Fruit fly (Drosophila melanogaster) whole organism, embryonic: ENCODE results near the gene RAF2.

Experiments used
- BEAF-32 ChIP-seq: fragments of 200-800 bp; sonication (Bioruptor generic); optimal IDR thresholded peaks from 3 replicates; lab custom pipeline; 2017; ENCODE audit warnings: missing biosample characterization, missing genetic modification characterization, mild to moderate bottlenecking, moderate library complexity, missing genetic modification reagents
- CG12104 ChIP-seq: fragments of 200-800 bp; sonication (Bioruptor generic); optimal IDR thresholded peaks from 3 replicates; lab custom pipeline; 2016; ENCODE audit warnings: missing biosample characterization, missing genetic modification characterization
- CG12391 ChIP-seq: fragments of 200-800 bp; sonication (Bioruptor generic); optimal IDR thresholded peaks from 3 replicates; lab custom pipeline; 2018; ENCODE audit warnings: missing biosample characterization, mild to moderate bottlenecking, missing genetic modification characterization, moderate library complexity
- CG13424 ChIP-seq: fragments of 200-800 bp; sonication (Bioruptor generic); optimal IDR thresholded peaks from 2 replicates; lab custom pipeline; 2019; ENCODE audit warnings: missing biosample characterization, mild to moderate bottlenecking, missing genetic modification characterization, moderate library complexity
- CG15269 ChIP-seq: fragments of 200-800 bp; sonication (Bioruptor generic); optimal IDR thresholded peaks from 2 replicates; lab custom pipeline; 2018; ENCODE audit warnings: missing biosample characterization, mild to moderate bottlenecking, missing genetic modification characterization, moderate library complexity
- CG1603 ChIP-seq: fragments of 200-800 bp; sonication (Bioruptor generic); optimal IDR thresholded peaks from 2 replicates; lab custom pipeline; 2019; ENCODE audit warnings: missing biosample characterization, mild to moderate bottlenecking, missing genetic modification characterization, moderate library complexity
- CG16813 ChIP-seq: fragments of 200-800 bp; sonication (Bioruptor generic); IDR thresholded peaks from 3 replicates; pipeline ENCODE4 v1.3.6; 2022; ENCODE audit warnings: missing biosample characterization, missing genetic modification characterization; ENCODE audit not compliant: partially characterized antibody
- CG16815 ChIP-seq: fragments of 200-800 bp; sonication (Bioruptor generic); optimal IDR thresholded peaks from 3 replicates; lab custom pipeline; 2017; ENCODE audit warnings: missing biosample characterization, mild to moderate bottlenecking, missing genetic modification characterization
- CG17359 ChIP-seq: fragments of 200-800 bp; sonication (Bioruptor generic); optimal IDR thresholded peaks from 3 replicates; lab custom pipeline; 2018; ENCODE audit warnings: missing biosample characterization, mild to moderate bottlenecking, missing genetic modification characterization, moderate library complexity
- CG17361 ChIP-seq: fragments of 200-800 bp; sonication (Bioruptor generic); IDR thresholded peaks from 3 replicates; pipeline ENCODE4 v1.3.6; 2022; ENCODE audit warnings: missing biosample characterization, missing genetic modification characterization
- CG18476 ChIP-seq: fragments of 200-800 bp; sonication (Bioruptor generic); optimal IDR thresholded peaks from 2 replicates; lab custom pipeline; 2016; ENCODE audit warnings: missing biosample characterization, mild to moderate bottlenecking, missing genetic modification characterization
- CG2712 ChIP-seq: fragments of 200-800 bp; optimal IDR thresholded peaks from 3 replicates; lab custom pipeline; 2019; ENCODE audit warnings: missing biosample characterization, mild to moderate bottlenecking, missing genetic modification characterization, moderate library complexity
- CG30403 ChIP-seq: fragments of 200-800 bp; sonication (Bioruptor generic); optimal IDR thresholded peaks from 3 replicates; lab custom pipeline; 2016; ENCODE audit warnings: missing biosample characterization, missing genetic modification characterization
- CG32772 ChIP-seq: fragments of 200-800 bp; sonication (Bioruptor generic); IDR thresholded peaks from 2 replicates; pipeline ENCODE4 v1.3.6; 2022; ENCODE audit warnings: missing biosample characterization, missing genetic modification characterization
- CG6765 ChIP-seq: fragments of 200-800 bp; sonication (Bioruptor generic); optimal IDR thresholded peaks from 3 replicates; lab custom pipeline; 2017; ENCODE audit warnings: missing biosample characterization, mild to moderate bottlenecking, missing genetic modification characterization
- CG7839 ChIP-seq: fragments of 200-800 bp; sonication (Bioruptor generic); optimal IDR thresholded peaks from 3 replicates; lab custom pipeline; 2018; ENCODE audit warnings: missing biosample characterization, mild to moderate bottlenecking, missing genetic modification characterization, moderate library complexity
- CoRest ChIP-seq: fragments of 200-800 bp; sonication (Bioruptor generic); optimal IDR thresholded peaks from 3 replicates; lab custom pipeline; 2018; ENCODE audit warnings: missing biosample characterization, mild to moderate bottlenecking, missing genetic modification characterization, moderate library complexity
- Dip2 ChIP-seq: fragments of 200-800 bp; sonication (Bioruptor generic); IDR thresholded peaks from 2 replicates; pipeline ENCODE4 v1.3.6; 2022; ENCODE audit warnings: missing biosample characterization, missing genetic modification characterization
- HLH3B ChIP-seq: fragments of 200-800 bp; sonication (Bioruptor generic); IDR thresholded peaks from 2 replicates; pipeline ENCODE4 v1.3.6; 2022; ENCODE audit warnings: missing biosample characterization, missing genetic modification characterization
- Hr78 ChIP-seq, 2 experiments: fragments of 200-800 bp in 1 of 2; fragments of >200 bp in 1 of 2; sonication (Bioruptor generic) in 1 of 2; optimal IDR thresholded peaks; 2 replicates each; lab custom pipeline; 2017 to 2019; ENCODE audit warnings: missing biosample characterization in 2 of 2, missing genetic modification characterization in 2 of 2, mild to moderate bottlenecking in 1 of 2, moderate library complexity in 1 of 2
- MBD-R2 ChIP-seq: fragments of 200-800 bp; sonication (Bioruptor generic); IDR thresholded peaks from 2 replicates; pipeline ENCODE4 v1.3.6; 2022; ENCODE audit warnings: missing biosample characterization, missing genetic modification characterization
- Max ChIP-seq: fragments of 200-800 bp; sonication (Bioruptor generic); optimal IDR thresholded peaks from 2 replicates; lab custom pipeline; 2016; ENCODE audit warnings: missing biosample characterization, mild to moderate bottlenecking, missing genetic modification characterization
- Med ChIP-seq: fragments of 200-800 bp; sonication (Bioruptor generic); peaks from one replicate; lab custom pipeline; 2016; ENCODE audit warnings: missing biosample characterization, missing genetic modification characterization, mild to moderate bottlenecking, inconsistent platforms, moderate library complexity
- Rfx ChIP-seq: fragments of 200-800 bp; sonication (Bioruptor generic); IDR thresholded peaks from 2 replicates; pipeline ENCODE4 v1.3.6; 2022; ENCODE audit warnings: missing biosample characterization, missing genetic modification characterization
- Sox102F ChIP-seq: fragments of 200-800 bp; sonication (Bioruptor generic); optimal IDR thresholded peaks from 2 replicates; lab custom pipeline; 2018; ENCODE audit warnings: missing biosample characterization, mild to moderate bottlenecking, missing genetic modification characterization, moderate library complexity
- Spps ChIP-seq: fragments of 200-800 bp; sonication (Bioruptor generic); optimal IDR thresholded peaks from 2 replicates; lab custom pipeline; 2018; ENCODE audit warnings: missing biosample characterization, mild to moderate bottlenecking, missing genetic modification characterization
- Trl ChIP-seq, 3 experiments: fragments of >200 bp in 2 of 3; fragments of 200-800 bp in 1 of 3; sonication (Bioruptor generic) in 1 of 3; optimal IDR thresholded peaks; 2 replicates in 1 of 3; 3 replicates in 2 of 3; lab custom pipeline; 2016 to 2017; ENCODE audit warnings: missing biosample characterization in 1 of 3, missing genetic modification characterization in 1 of 3
- az2 ChIP-seq: fragments of 200-800 bp; sonication (Bioruptor generic); optimal IDR thresholded peaks from 3 replicates; lab custom pipeline; 2016; ENCODE audit warnings: missing biosample characterization, missing genetic modification characterization
- ci ChIP-seq: fragments of 200-800 bp; sonication (Bioruptor generic); IDR thresholded peaks from 3 replicates; pipeline ENCODE4 v1.3.6; 2022; ENCODE audit warnings: missing biosample characterization, missing genetic modification characterization
- corto ChIP-seq: fragments of 200-800 bp; sonication (Bioruptor generic); optimal IDR thresholded peaks from 2 replicates; lab custom pipeline; 2016; ENCODE audit warnings: missing biosample characterization, mild to moderate bottlenecking, missing genetic modification characterization, moderate library complexity
- dmrt99B ChIP-seq: fragments of 200-800 bp; sonication (Bioruptor generic); optimal IDR thresholded peaks from 2 replicates; lab custom pipeline; 2018; ENCODE audit warnings: missing biosample characterization, mild to moderate bottlenecking, missing genetic modification characterization, moderate library complexity
- esg ChIP-seq: fragments of 200-800 bp; sonication (Bioruptor generic); conservative IDR thresholded peaks from 2 replicates; pipeline ENCODE4 v1.3.6; 2022; ENCODE audit warnings: missing biosample characterization, missing genetic modification characterization
- ewg ChIP-seq: fragments of 200-800 bp; sonication (Bioruptor generic); optimal IDR thresholded peaks from 3 replicates; lab custom pipeline; 2017; ENCODE audit warnings: mild to moderate bottlenecking, missing biosample characterization, missing genetic modification reagents, missing genetic modification characterization
- fd96Cb ChIP-seq: fragments of 200-800 bp; sonication (Bioruptor generic); optimal IDR thresholded peaks from 2 replicates; lab custom pipeline; 2018; ENCODE audit warnings: missing biosample characterization, mild to moderate bottlenecking, missing genetic modification characterization, moderate library complexity
- gsb-n ChIP-seq: fragments of 200-800 bp; sonication (Bioruptor generic); optimal IDR thresholded peaks from 3 replicates; lab custom pipeline; 2018; ENCODE audit warnings: missing biosample characterization, mild to moderate bottlenecking, missing genetic modification characterization
- ind ChIP-seq: fragments of 200-800 bp; sonication (Bioruptor generic); optimal IDR thresholded peaks from 3 replicates; lab custom pipeline; 2016; ENCODE audit warnings: missing biosample characterization, missing genetic modification characterization
- klu ChIP-seq: fragments of 200-800 bp; sonication (Bioruptor generic); IDR thresholded peaks from 2 replicates; pipeline ENCODE4 v1.3.6; 2022; ENCODE audit warnings: missing biosample characterization, missing genetic modification characterization
- lmd ChIP-seq: fragments of 200-800 bp; sonication (Bioruptor generic); IDR thresholded peaks from 2 replicates; pipeline ENCODE4 v1.3.6; 2022; ENCODE audit warnings: missing biosample characterization, missing genetic modification characterization
- lola ChIP-seq, 3 experiments: fragments of >200 bp in 2 of 3; fragments of 200-800 bp in 1 of 3; sonication (Bioruptor generic) in 1 of 3; optimal IDR thresholded peaks; 2 replicates each; lab custom pipeline; 2017 to 2019; ENCODE audit warnings: missing biosample characterization in 3 of 3, missing genetic modification characterization in 3 of 3, mild to moderate bottlenecking in 1 of 3, moderate library complexity in 1 of 3
- mam ChIP-seq: fragments of 200-800 bp; sonication (Bioruptor generic); optimal IDR thresholded peaks from 3 replicates; lab custom pipeline; 2016; ENCODE audit warnings: missing biosample characterization, missing genetic modification characterization
- mirr ChIP-seq: fragments of 200-800 bp; sonication (Bioruptor generic); optimal IDR thresholded peaks from 3 replicates; lab custom pipeline; 2018; ENCODE audit warnings: missing biosample characterization, mild to moderate bottlenecking, missing genetic modification characterization
- nmo ChIP-seq: fragments of 200-800 bp; sonication (Bioruptor generic); optimal IDR thresholded peaks from 2 replicates; lab custom pipeline; 2018; ENCODE audit warnings: missing biosample characterization, mild to moderate bottlenecking, missing genetic modification characterization, moderate library complexity
- pros ChIP-seq: fragments of 200-800 bp; sonication (Bioruptor generic); optimal IDR thresholded peaks from 3 replicates; lab custom pipeline; 2019; ENCODE audit warnings: missing biosample characterization, mild to moderate bottlenecking, missing genetic modification characterization, moderate library complexity
- row ChIP-seq: fragments of 200-800 bp; sonication (Bioruptor generic); IDR thresholded peaks from 3 replicates; pipeline ENCODE4 v1.3.6; 2022; ENCODE audit warnings: missing biosample characterization, missing genetic modification characterization
- sim ChIP-seq: fragments of 200-800 bp; sonication (Bioruptor generic); IDR thresholded peaks from 2 replicates; pipeline ENCODE4 v1.3.6; 2022; ENCODE audit warnings: missing biosample characterization, missing genetic modification characterization
- unc-4 ChIP-seq: fragments of 200-800 bp; sonication (Bioruptor generic); IDR thresholded peaks from 2 replicates; pipeline ENCODE4 v1.3.6; 2022; ENCODE audit warnings: missing biosample characterization, missing genetic modification characterization; ENCODE audit not compliant: partially characterized antibody
- wor ChIP-seq: fragments of 200-800 bp; sonication (Bioruptor generic); IDR thresholded peaks from 2 replicates; pipeline ENCODE4 v1.3.6; 2022; ENCODE audit warnings: missing biosample characterization, missing genetic modification characterization

The RAF2 gene

DNA sequence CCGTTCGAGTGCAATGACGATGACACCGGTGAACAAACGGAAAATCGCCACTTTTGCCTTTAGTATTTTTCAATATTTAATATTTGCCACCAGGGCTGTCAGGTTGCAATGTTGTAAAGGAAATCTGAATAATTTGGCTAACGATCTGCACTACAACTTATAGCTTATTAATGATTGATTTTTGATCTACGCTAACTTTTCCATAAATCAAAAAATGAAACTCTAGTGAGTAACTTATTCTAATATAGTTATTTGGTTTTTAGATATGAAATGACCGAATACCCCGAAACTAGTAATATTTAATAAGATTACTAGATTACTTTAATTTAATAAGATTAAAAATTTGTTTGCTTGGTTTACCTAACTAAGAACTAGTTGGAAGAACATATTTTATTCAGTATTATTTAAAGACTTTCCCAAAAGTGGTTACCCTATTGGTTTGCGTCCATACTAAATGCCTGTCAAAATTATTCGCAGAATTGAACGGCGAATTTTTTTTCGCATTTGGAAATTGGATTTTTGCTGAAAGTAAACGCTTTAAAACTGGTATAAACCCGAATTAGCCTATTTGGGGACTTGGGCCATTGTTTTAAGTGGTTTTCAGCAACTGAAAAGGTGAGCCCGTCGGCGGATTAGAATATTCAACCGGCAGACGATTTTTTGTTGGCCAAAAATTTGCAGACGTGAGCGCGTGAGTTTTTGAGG, at the start of gene RAF2, which contains the start of gene Agpat3:
Gene RAF2, plus strand, starts transcription at position 448 of the 705 bp plus-strand sequence.
Gene Agpat3, minus strand, starts transcription at position 78 of the 705 bp plus-strand sequence.
- TF ChIP-seq Spps = no peak
- TF ChIP-seq ci (GFP tag; lab: Robert Waterston, UW) = 0 out of 3 replicates have a peak, but pooled peaks have one; percentile 5
- TF ChIP-seq Med (GFP tag; lab: Kevin White, UChicago) = peak; percentile 82
- no peak for TF ChIP-seq mirr (GFP tag; lab: Kevin White, UChicago)
- peak; percentile 46 for TF ChIP-seq Sox102F (GFP tag; lab: Kevin White, UChicago)
- peak; percentile 25 for TF ChIP-seq MBD-R2 (GFP tag; lab: Robert Waterston, UW)
- peak; percentile 37 for TF ChIP-seq BEAF-32 (GFP tag; lab: Kevin White, UChicago)
- TF ChIP-seq CG1603 (tag; lab: Kevin White, UChicago) = peak; percentile 17
- TF ChIP-seq row = peak; percentile 80
- TF ChIP-seq CG6765 = no peak
- peak; percentile 4 for TF ChIP-seq ewg (GFP tag; lab: Kevin White, UChicago)
- peak; percentile 37 for TF ChIP-seq dmrt99B (tag; lab: Kevin White, UChicago)
- TF ChIP-seq CG16815 = no peak
- peak; percentile 10 for TF ChIP-seq gsb-n (tag; lab: Kevin White, UChicago)
- TF ChIP-seq CG17359 (tag; lab: Kevin White, UChicago) = peak; percentile 35
- peak; percentile 66 for TF ChIP-seq CG30403 (GFP tag; lab: Kevin White, UChicago)
- peak; percentile 11 for TF ChIP-seq corto (GFP tag; lab: Kevin White, UChicago)
- TF ChIP-seq lmd = peak; percentile 67
- TF ChIP-seq CG17361 (GFP tag; lab: Robert Waterston, UW) = peak; percentile 77; the same call in 2 of the 3 replicates
- TF ChIP-seq Dip2 (GFP tag; lab: Robert Waterston, UW) = no peak
- TF ChIP-seq CG32772 (GFP tag; lab: Robert Waterston, UW) = peak; percentile 65
- TF ChIP-seq CG2712 (tag; lab: Kevin White, UChicago) = peak; percentile 59
- TF ChIP-seq HLH3B (GFP tag; lab: Robert Waterston, UW) = peak; percentile 31; the same call in 1 of the 2 replicates
- TF ChIP-seq wor (GFP tag; lab: Robert Waterston, UW) = 0 out of 2 replicates have a peak, but pooled peaks have one; percentile 21
- TF ChIP-seq az2 (GFP tag; lab: Kevin White, UChicago) = peak; percentile 47
- TF ChIP-seq fd96Cb (tag; lab: Kevin White, UChicago) = peak; percentile 52
- TF ChIP-seq Rfx = peak; percentile 61
- no peak for TF ChIP-seq unc-4 (GFP tag; lab: Robert Waterston, UW)
- no peak for TF ChIP-seq CG16813 (GFP tag; lab: Robert Waterston, UW)
- TF ChIP-seq CG12391 (tag; lab: Kevin White, UChicago) = peak; percentile 73
- peak; percentile 57 for TF ChIP-seq CG12104
- TF ChIP-seq CG15269 (tag; lab: Kevin White, UChicago) = peak; percentile 66
- TF ChIP-seq Trl (optimal IDR thresholded peaks at IDR 0.05; lab: Kevin White, UChicago) = no peak
- peak; percentile 20 for TF ChIP-seq Trl (GFP tag; optimal IDR thresholded peaks at IDR 0.05; lab: Kevin White, UChicago)
- TF ChIP-seq CG18476 (GFP tag; lab: Kevin White, UChicago) = peak; percentile 14
- no peak for TF ChIP-seq sim (GFP tag; lab: Robert Waterston, UW)
- TF ChIP-seq lola (GFP tag; optimal IDR thresholded peaks at IDR 0.05; lab: Kevin White, UChicago) = peak in 2 of 3 experiments; percentile 36 to 59
- peak; percentile 42 for TF ChIP-seq mam (GFP tag; lab: Kevin White, UChicago)
- peak; percentile 85 for TF ChIP-seq nmo (GFP tag; lab: Kevin White, UChicago)
- no peak for TF ChIP-seq Hr78 (GFP tag; optimal IDR thresholded peaks at IDR 0.05; lab: Kevin White, UChicago)
- TF ChIP-seq ind = peak; percentile 54
- TF ChIP-seq CoRest (tag; lab: Kevin White, UChicago) = peak; percentile 75
- TF ChIP-seq klu (GFP tag; lab: Robert Waterston, UW) = peak; percentile 30; the same call in 1 of the 2 replicates
- TF ChIP-seq Max (GFP tag; lab: Kevin White, UChicago) = peak; percentile 19
- TF ChIP-seq CG7839 (tag; lab: Kevin White, UChicago) = peak; percentile 57
- TF ChIP-seq esg (GFP tag; lab: Robert Waterston, UW) = peak; percentile 57
- no peak for TF ChIP-seq pros (GFP tag; lab: Kevin White, UChicago)
- peak; percentile 49 for TF ChIP-seq CG13424 (tag; lab: Kevin White, UChicago)
